Fruit fly (Drosophila melanogaster): ENCODE data around the gene CG9649.

- no peak for TF ChIP-seq dsx (GFP tag; optimal IDR thresholded peaks at IDR 0.05; ENCODE audit: poor library complexity, severe bottlenecking)
- no peak for TF ChIP-seq ss (GFP tag; optimal IDR thresholded peaks at IDR 0.05)
- TF ChIP-seq spab (GFP tag; optimal IDR thresholded peaks at IDR 0.05) = no peak
- no peak for TF ChIP-seq Eip78C (GFP tag)
- TF ChIP-seq esn (GFP tag; optimal IDR thresholded peaks at IDR 0.05) = no peak
- TF ChIP-seq CG4318 (GFP tag; optimal IDR thresholded peaks at IDR 0.05) = no peak
- no peak for TF ChIP-seq lz (GFP tag; optimal IDR thresholded peaks at IDR 0.05)
These were observed 2.4 kb upstream of the CG9649 start, which contains the start of gene CG31326 for dm6 chr3R:14220105-14220504.
